Worm (Caenorhabditis elegans): ENCODE data around the gene cisd-3.1.

- TF ChIP-seq him-1 (tag; optimal IDR thresholded peaks at IDR 0.05) (no peak), dao-5 (tag; optimal IDR thresholded peaks at IDR 0.05) (no peak), W03F9.2 (tag; optimal IDR thresholded peaks at IDR 0.05) (no peak)
Measured at ce11 chrIII:4517781-4518180, 24.9 kb upstream of the cisd-3.1 start.
